Fruit fly (Drosophila melanogaster): ENCODE results near the gene CG18789.

CG18789 gene

dm6 chr2L:12026458-12027431 lies 31.5 kb upstream of the CG18789 start (continued):
- TF ChIP-seq Drgx (GFP tag; IDR thresholded peaks at IDR 0.05) (peak; percentile 75), E2f1 (GFP tag; IDR thresholded peaks at IDR 0.05) (peak; percentile 47; the same call in 1 of the 2 replicates), CG2129 (GFP tag; IDR thresholded peaks at IDR 0.05; ENCODE audit: partially characterized antibody) (no peak), fd96Cb (tag; optimal IDR thresholded peaks at IDR 0.05) (peak; percentile 57), btn (GFP tag; optimal IDR thresholded peaks at IDR 0.05) (peak; percentile 13), odd (GFP tag; optimal IDR thresholded peaks at IDR 0.05) (peak; percentile 53), Atf-2 (GFP tag; optimal IDR thresholded peaks at IDR 0.05) (no peak), CoRest (tag; optimal IDR thresholded peaks at IDR 0.05) (peak; percentile 81), CG11696 (GFP tag; IDR thresholded peaks at IDR 0.05) (peak; percentile 13; the same call in 1 of the 2 replicates), CG14667 (GFP tag; IDR thresholded peaks at IDR 0.05) (peak; percentile 26), scrt (GFP tag; optimal IDR thresholded peaks at IDR 0.05) (peak; percentile 6), CG31365 (tag; optimal IDR thresholded peaks at IDR 0.05) (no peak), br (optimal IDR thresholded peaks at IDR 0.05) (no peak), CG10147 (GFP tag; optimal IDR thresholded peaks at IDR 0.05) (no peak), CG4404 (GFP tag; IDR thresholded peaks at IDR 0.05) (no peak), Xrp1 (GFP tag; IDR thresholded peaks at IDR 0.05) (no peak; the same call in none of the 2 replicates), CG12155 (GFP tag; optimal IDR thresholded peaks at IDR 0.05) (peak; percentile 11), cato (GFP tag; optimal IDR thresholded peaks at IDR 0.05; ENCODE audit: borderline replicate concordance) (peak; percentile 29), abd-A (tag; optimal IDR thresholded peaks at IDR 0.05) (no peak), Lhr (GFP tag; optimal IDR thresholded peaks at IDR 0.05) (peak; percentile 8), CG8359 (GFP tag; optimal IDR thresholded peaks at IDR 0.05; ENCODE audit: borderline replicate concordance) (no peak), pnt (GFP tag; optimal IDR thresholded peaks at IDR 0.05) (peak; percentile 15), unc-4 (GFP tag; IDR thresholded peaks at IDR 0.05; ENCODE audit: partially characterized antibody) (no peak; the same call in 1 of the 2 replicates), chn (GFP tag; optimal IDR thresholded peaks at IDR 0.05) (peak; percentile 54), HLH54F (GFP tag; optimal IDR thresholded peaks at IDR 0.05) (peak; percentile 18), ab (GFP tag; optimal IDR thresholded peaks at IDR 0.05) (no peak), NFAT (GFP tag; IDR thresholded peaks at IDR 0.05) (peak; percentile 38; the same call in 1 of the 2 replicates), CG18476 (GFP tag; optimal IDR thresholded peaks at IDR 0.05) (peak; percentile 35), grau (tag; optimal IDR thresholded peaks at IDR 0.05) (peak; percentile 70), klu (GFP tag; IDR thresholded peaks at IDR 0.05) (0 out of 2 replicates have a peak, but pooled peaks have one; percentile 13), peb (GFP tag; IDR thresholded peaks at IDR 0.05) (no peak), CG34422 (GFP tag; IDR thresholded peaks at IDR 0.05) (peak; percentile 44; the same call in 2 of the 3 replicates), Dref (GFP tag; IDR thresholded peaks at IDR 0.05) (peak; percentile 45), CG18262 (tag; optimal IDR thresholded peaks at IDR 0.05) (peak; percentile 79), CG7786 (GFP tag; optimal IDR thresholded peaks at IDR 0.05) (peak; percentile 32), ranshi (GFP tag; IDR thresholded peaks at IDR 0.05) (peak; percentile 46; the same call in 1 of the 2 replicates), sens (GFP tag) (peak; percentile 68), p53 (GFP tag; optimal IDR thresholded peaks at IDR 0.05) (no peak), Sry-β (GFP tag; optimal IDR thresholded peaks at IDR 0.05) (peak; percentile 8), CG31388 (GFP tag; optimal IDR thresholded peaks at IDR 0.05) (no peak), ind (GFP tag; optimal IDR thresholded peaks at IDR 0.05) (peak; percentile 38), Dek (tag; optimal IDR thresholded peaks at IDR 0.05) (peak; percentile 7), prd (optimal IDR thresholded peaks at IDR 0.05) (no peak), prd (GFP tag; IDR thresholded peaks at IDR 0.05) (peak; percentile 71), Nf-YB (GFP tag; optimal IDR thresholded peaks at IDR 0.05) (peak; percentile 44), gcm2 (GFP tag; optimal IDR thresholded peaks at IDR 0.05) (peak; percentile 47), sug (tag; optimal IDR thresholded peaks at IDR 0.05) (peak; percentile 11), Vsx1 (GFP tag; optimal IDR thresholded peaks at IDR 0.05) (peak; percentile 43), B-H1 (GFP tag; IDR thresholded peaks at IDR 0.05) (peak; percentile 20; the same call in 1 of the 3 replicates)
